Worm (Caenorhabditis elegans): ENCODE data around the gene ipp-5.

The ipp-5 gene

DNA sequence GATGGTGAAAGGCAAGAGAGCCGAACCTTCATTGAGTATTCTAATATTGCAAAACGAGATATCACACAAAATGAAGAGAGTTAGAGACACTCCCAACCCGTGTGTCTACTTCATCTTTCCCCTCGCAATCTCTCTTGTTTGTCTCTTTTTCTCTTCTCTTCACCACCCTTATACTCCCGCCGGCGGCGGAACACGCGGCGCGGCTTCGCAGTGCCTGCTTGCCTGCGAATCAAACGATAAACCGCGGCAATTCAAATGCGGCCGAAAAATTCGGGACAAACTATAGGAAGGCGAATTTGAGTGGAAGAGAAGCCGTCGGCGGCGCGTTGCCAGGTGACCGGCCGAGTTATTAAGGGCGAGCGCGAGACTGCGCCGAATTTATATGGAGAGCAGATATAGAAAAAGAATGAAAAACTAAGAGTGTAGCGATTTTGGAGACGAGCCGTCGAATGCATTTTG lies 46.7 kb upstream of the ipp-5 start, which contains the start of gene klp-13 (continued):
- TF ChIP-seq lag-1 (GFP tag; IDR thresholded peaks at IDR 0.05) = no peak
- TF ChIP-seq rcor-1 (GFP tag; IDR thresholded peaks at IDR 0.05) = no peak
- TF ChIP-seq Y53F4B.3 (GFP tag; IDR thresholded peaks at IDR 0.05) = no peak
- TF ChIP-seq tbp1 (GFP tag; optimal IDR thresholded peaks at IDR 0.05) = peak; percentile 52
- peak; percentile 64 for TF ChIP-seq chd-7 (tag; optimal IDR thresholded peaks at IDR 0.05)
- no peak for TF ChIP-seq egl-18 (GFP tag; IDR thresholded peaks at IDR 0.05)
- no peak for TF ChIP-seq unc-62 (GFP tag; optimal IDR thresholded peaks at IDR 0.05)
- TF ChIP-seq lin-54 (GFP tag; optimal IDR thresholded peaks at IDR 0.05) = no peak
- TF ChIP-seq B0035.1 (tag; optimal IDR thresholded peaks at IDR 0.05) = no peak
- TF ChIP-seq nhr-120 (GFP tag; IDR thresholded peaks at IDR 0.05) = no peak
- TF ChIP-seq ccch-3 (GFP tag; optimal IDR thresholded peaks at IDR 0.05) = no peak
- TF ChIP-seq lsl-1 (GFP tag; optimal IDR thresholded peaks at IDR 0.05) = no peak
- peak; percentile 41; the same call in 1 of the 2 replicates for TF ChIP-seq egl-44 (GFP tag; IDR thresholded peaks at IDR 0.05)
- no peak for TF ChIP-seq nhr-90 (tag; optimal IDR thresholded peaks at IDR 0.05)
- TF ChIP-seq ama-1 (optimal IDR thresholded peaks at IDR 0.05) = no peak
- TF ChIP-seq ama-1 (GFP tag; optimal IDR thresholded peaks at IDR 0.05) = no peak
- no peak for TF ChIP-seq F57C9.4 (tag; optimal IDR thresholded peaks at IDR 0.05)
- TF ChIP-seq mes-4 (tag; optimal IDR thresholded peaks at IDR 0.05) = no peak
- TF ChIP-seq hmg-20 (GFP tag; IDR thresholded peaks at IDR 0.05) = no peak
- TF ChIP-seq aptf-2 (GFP tag; conservative IDR thresholded peaks at IDR 0.05) = no peak
- no peak for TF ChIP-seq snpc-1.1 (tag; optimal IDR thresholded peaks at IDR 0.05; ENCODE audit: insufficient read depth)
- TF ChIP-seq somi-1 (GFP tag; optimal IDR thresholded peaks at IDR 0.05) = peak; percentile 16
- peak; percentile 82 for TF ChIP-seq attf-5 (GFP tag; optimal IDR thresholded peaks at IDR 0.05)
- no peak for TF ChIP-seq sptf-2 (GFP tag; optimal IDR thresholded peaks at IDR 0.05)
- TF ChIP-seq hlh-26 (GFP tag; conservative IDR thresholded peaks at IDR 0.05) = no peak
- no peak for TF ChIP-seq zim-3 (tag; optimal IDR thresholded peaks at IDR 0.05)
- TF ChIP-seq ztf-25 (GFP tag; IDR thresholded peaks at IDR 0.05) = no peak
- TF ChIP-seq attf-3 (GFP tag; conservative IDR thresholded peaks at IDR 0.05) = no peak
- no peak for TF ChIP-seq bed-2 (GFP tag; IDR thresholded peaks at IDR 0.05)
- no peak for TF ChIP-seq lin-26 (GFP tag; IDR thresholded peaks at IDR 0.05)
- peak; percentile 38 for TF ChIP-seq ets-4 (GFP tag; optimal IDR thresholded peaks at IDR 0.05)
- no peak for TF ChIP-seq madf-8 (GFP tag; conservative IDR thresholded peaks at IDR 0.05)
- no peak for TF ChIP-seq ZK185.1 (tag; optimal IDR thresholded peaks at IDR 0.05; ENCODE audit: poor library complexity, severe bottlenecking)
- peak; percentile 77 for TF ChIP-seq nfyb-1 (GFP tag; IDR thresholded peaks at IDR 0.05)
- no peak for TF ChIP-seq F39B2.1 (GFP tag; IDR thresholded peaks at IDR 0.05)
- TF ChIP-seq let-526 (GFP tag; IDR thresholded peaks at IDR 0.05) = no peak
- TF ChIP-seq ceh-27 (GFP tag; optimal IDR thresholded peaks at IDR 0.05) = peak; percentile 88
- no peak for TF ChIP-seq dpff-1 (tag; optimal IDR thresholded peaks at IDR 0.05)
- TF ChIP-seq xnd-1 (tag; optimal IDR thresholded peaks at IDR 0.05) = no peak
- TF ChIP-seq nhr-80 (tag; optimal IDR thresholded peaks at IDR 0.05) = peak; percentile 70
- TF ChIP-seq ztf-22 (GFP tag; optimal IDR thresholded peaks at IDR 0.05) = no peak
- TF ChIP-seq ztf-28 (GFP tag; IDR thresholded peaks at IDR 0.05) = no peak
- TF ChIP-seq T26A5.8 (tag; optimal IDR thresholded peaks at IDR 0.05) = no peak
- TF ChIP-seq F37B4.10 (GFP tag; IDR thresholded peaks at IDR 0.05) = 0 out of 2 replicates have a peak, but pooled peaks have one; percentile 86
- TF ChIP-seq die-1 (tag; optimal IDR thresholded peaks at IDR 0.05) = peak; percentile 11
- TF ChIP-seq F23B12.7 (tag; optimal IDR thresholded peaks at IDR 0.05; ENCODE audit: insufficient read depth) = peak; percentile 50
- no peak for TF ChIP-seq athp-1 (tag; optimal IDR thresholded peaks at IDR 0.05)
- TF ChIP-seq Y53G8AR.9 (GFP tag; conservative IDR thresholded peaks at IDR 0.05) = peak; percentile 33; the same call in 1 of the 2 replicates
- no peak for TF ChIP-seq F49E8.2 (tag; optimal IDR thresholded peaks at IDR 0.05; ENCODE audit: insufficient read depth)

All from whole organism, young adult.